Fruit fly (Drosophila melanogaster): ENCODE data around the gene CG15386.

dm6 chr2L:2212478-2212877, 4.6 kb downstream of the CG15386 start, which contains the start of gene CG15385:
- no peak for TF ChIP-seq CG8159 (tag; optimal IDR thresholded peaks at IDR 0.05)
- TF ChIP-seq CG9948 (tag; optimal IDR thresholded peaks at IDR 0.05) = no peak
- no peak for TF ChIP-seq rn (GFP tag; IDR thresholded peaks at IDR 0.05)
- no peak for TF ChIP-seq CG34367 (tag; optimal IDR thresholded peaks at IDR 0.05)
- no peak for TF ChIP-seq CG4496 (GFP tag; IDR thresholded peaks at IDR 0.05)
- TF ChIP-seq CG32121 (GFP tag; IDR thresholded peaks at IDR 0.05) = no peak
- no peak for TF ChIP-seq CG10348 (GFP tag; IDR thresholded peaks at IDR 0.05)
- TF ChIP-seq CG12605 (GFP tag; IDR thresholded peaks at IDR 0.05) = no peak
- TF ChIP-seq Pif1A (GFP tag; optimal IDR thresholded peaks at IDR 0.05) = no peak
